Worm (Caenorhabditis elegans) whole organism, late embryonic: ENCODE measurements around the gene mdt-20.

Source experiments
- F13H6.1 ChIP-seq: sonication (generic microtip); optimal IDR thresholded peaks from 2 replicates; lab custom pipeline; 2016; ENCODE audit warnings: missing genetic modification characterization, missing compliant biosample characterization
- ama-1 ChIP-seq: fragments of 150-350 bp; optimal IDR thresholded peaks from 2 replicates; lab custom pipeline; 2014
- dve-1 ChIP-seq: sonication (generic microtip); optimal IDR thresholded peaks from 2 replicates; lab custom pipeline; 2017; ENCODE audit warnings: antibody characterized with exemption, mild to moderate bottlenecking, missing genetic modification characterization, missing compliant biosample characterization
- ets-4 ChIP-seq: sonication (generic microtip); optimal IDR thresholded peaks from 2 replicates; lab custom pipeline; 2016; ENCODE audit warnings: missing genetic modification characterization, missing compliant biosample characterization
- hlh-15 ChIP-seq: sonication (generic microtip); optimal IDR thresholded peaks from 2 replicates; lab custom pipeline; 2016; ENCODE audit warnings: missing genetic modification characterization, missing compliant biosample characterization
- nhr-11 ChIP-seq: fragments of 150-350 bp; optimal IDR thresholded peaks from 2 replicates; lab custom pipeline; 2014; ENCODE audit warnings: missing biosample characterization, missing genetic modification characterization
- pha-2 ChIP-seq: sonication (generic microtip); optimal IDR thresholded peaks from 2 replicates; lab custom pipeline; 2017; ENCODE audit warnings: mild to moderate bottlenecking, missing genetic modification characterization, missing compliant biosample characterization
- pros-1 ChIP-seq: fragments of 150-350 bp; optimal IDR thresholded peaks from 2 replicates; lab custom pipeline; 2014; ENCODE audit warnings: missing biosample characterization, missing genetic modification reagents, missing genetic modification characterization
- rnt-1 ChIP-seq: sonication (generic microtip); optimal IDR thresholded peaks from 2 replicates; lab custom pipeline; 2016; ENCODE audit warnings: missing genetic modification characterization, missing compliant biosample characterization
- sox-2 ChIP-seq: fragments of 200-800 bp; sonication (Bioruptor generic); IDR thresholded peaks from 2 replicates; pipeline ENCODE4 v1.3.6; 2022; ENCODE audit warnings: missing genetic modification reagents, missing genetic modification characterization, missing compliant biosample characterization
- sox-4 ChIP-seq: sonication (generic microtip); optimal IDR thresholded peaks from 2 replicates; lab custom pipeline; 2017; ENCODE audit warnings: mild to moderate bottlenecking, missing genetic modification characterization, inconsistent platforms, missing compliant biosample characterization
- tbx-2 ChIP-seq: sonication (generic microtip); optimal IDR thresholded peaks from 2 replicates; lab custom pipeline; 2016; ENCODE audit warnings: missing genetic modification characterization, missing compliant biosample characterization
- unc-42 ChIP-seq: sonication (generic microtip); optimal IDR thresholded peaks from 2 replicates; lab custom pipeline; 2016; ENCODE audit warnings: missing genotype, missing genetic modification characterization, missing compliant biosample characterization
- ztf-16 ChIP-seq: sonication (generic microtip); optimal IDR thresholded peaks from 2 replicates; lab custom pipeline; 2017; ENCODE audit warnings: missing genetic modification characterization, missing compliant biosample characterization

- TF ChIP-seq rnt-1 (tag; lab: Kevin White, UChicago), result no peak
- TF ChIP-seq ama-1 (lab: Kevin White, UChicago), result no peak
- no peak for TF ChIP-seq ztf-16
- TF ChIP-seq nhr-11, result no peak
- TF ChIP-seq hlh-15, result no peak
- no peak for TF ChIP-seq tbx-2 (tag; lab: Kevin White, UChicago)
- TF ChIP-seq unc-42 (tag; lab: Kevin White, UChicago), result no peak
- TF ChIP-seq pha-2 (tag; lab: Kevin White, UChicago), result no peak
- no peak for TF ChIP-seq dve-1
- TF ChIP-seq ets-4 (tag; lab: Kevin White, UChicago), result no peak
- TF ChIP-seq F13H6.1, result no peak
- TF ChIP-seq sox-2 (GFP tag; lab: Robert Waterston, UW), result no peak
- TF ChIP-seq sox-4 (tag; lab: Kevin White, UChicago), result no peak
- TF ChIP-seq pros-1 (tag; lab: Kevin White, UChicago), result no peak
Observed at ce11 chrIV:1211902-1212301, 24.3 kb downstream of the mdt-20 start.
